Worm (Caenorhabditis elegans) whole organism, early embryonic: ENCODE data around the gene pam-1.

Experiments used
- B0310.2 ChIP-seq: sonication (generic microtip); optimal IDR thresholded peaks from 2 replicates; lab custom pipeline; 2016; ENCODE audit warnings: mild to moderate bottlenecking, missing genetic modification characterization, missing compliant biosample characterization
- F13C5.2 ChIP-seq: sonication (generic microtip); optimal IDR thresholded peaks from 2 replicates; lab custom pipeline; 2017; ENCODE audit warnings: mild to moderate bottlenecking, missing genetic modification characterization, inconsistent platforms, missing compliant biosample characterization
- ama-1 ChIP-seq: fragments of 150-350 bp; optimal IDR thresholded peaks from 2 replicates; lab custom pipeline; 2014
- ceh-13 ChIP-seq: fragments of 200-800 bp; sonication (Bioruptor generic); optimal IDR thresholded peaks from 2 replicates; lab custom pipeline; 2018; ENCODE audit warnings: mild to moderate bottlenecking, missing genetic modification characterization, missing compliant biosample characterization
- ceh-36 ChIP-seq: sonication (generic microtip); optimal IDR thresholded peaks from 2 replicates; lab custom pipeline; 2016; ENCODE audit warnings: missing genetic modification characterization, inconsistent platforms, missing compliant biosample characterization
- ets-7 ChIP-seq: sonication (generic microtip); optimal IDR thresholded peaks from 2 replicates; lab custom pipeline; 2016; ENCODE audit warnings: missing genotype, missing genetic modification characterization, missing compliant biosample characterization
- flt-1 ChIP-seq: fragments of 200-800 bp; sonication (Bioruptor generic); IDR thresholded peaks from 2 replicates; pipeline ENCODE4 v1.3.6; 2022; ENCODE audit warnings: missing genetic modification characterization, missing compliant biosample characterization
- hmbx-1 ChIP-seq: sonication (generic microtip); optimal IDR thresholded peaks from 2 replicates; lab custom pipeline; 2016; ENCODE audit warnings: mild to moderate bottlenecking, missing genetic modification characterization, missing compliant biosample characterization
- hmg-4 ChIP-seq: fragments of 200-800 bp; sonication (Bioruptor generic); optimal IDR thresholded peaks from 2 replicates; lab custom pipeline; 2018; ENCODE audit warnings: mild to moderate bottlenecking, missing genetic modification characterization, missing compliant biosample characterization
- pes-1 ChIP-seq: fragments of 200-800 bp; sonication (Bioruptor generic); IDR thresholded peaks from 2 replicates; pipeline ENCODE4 v1.3.6; 2022; ENCODE audit warnings: missing genetic modification reagents, missing genetic modification characterization, missing compliant biosample characterization
- scrt-1 ChIP-seq: fragments of 200-800 bp; sonication (Bioruptor generic); IDR thresholded peaks from 2 replicates; pipeline ENCODE4 v1.3.6; 2022; ENCODE audit warnings: missing genetic modification characterization, missing compliant biosample characterization
- tbx-11 ChIP-seq: fragments of 200-800 bp; sonication (Bioruptor generic); IDR thresholded peaks from 2 replicates; pipeline ENCODE4 v1.3.6; 2022; ENCODE audit warnings: missing genetic modification characterization, missing compliant biosample characterization
- tbx-37 ChIP-seq: fragments of 200-800 bp; sonication (Bioruptor generic); conservative IDR thresholded peaks from 2 replicates; pipeline ENCODE4 v1.3.6; 2022; ENCODE audit warnings: missing genetic modification reagents, missing genetic modification characterization, missing compliant biosample characterization
- tra-4 ChIP-seq: sonication (generic microtip); optimal IDR thresholded peaks from 2 replicates; lab custom pipeline; 2017; ENCODE audit warnings: missing genetic modification characterization, missing compliant biosample characterization

- TF ChIP-seq ama-1 (lab: Kevin White, UChicago) (no peak), hmg-4 (GFP tag; lab: Kevin White, UChicago) (no peak), ceh-13 (GFP tag; lab: Kevin White, UChicago) (no peak), hmbx-1 (tag; lab: Kevin White, UChicago) (no peak), F13C5.2 (tag; lab: Kevin White, UChicago) (no peak), tbx-37 (GFP tag; lab: Robert Waterston, UW) (no peak), flt-1 (GFP tag; lab: Robert Waterston, UW) (no peak), scrt-1 (GFP tag; lab: Robert Waterston, UW) (no peak), ets-7 (tag; lab: Kevin White, UChicago) (no peak), ceh-36 (tag; lab: Kevin White, UChicago) (no peak), B0310.2 (tag; lab: Kevin White, UChicago) (no peak), tra-4 (tag; lab: Kevin White, UChicago) (no peak), tbx-11 (GFP tag; lab: Robert Waterston, UW) (no peak), pes-1 (GFP tag; lab: Robert Waterston, UW) (no peak)
Measured at ce11 chrIV:7507841-7508509, 42.6 kb downstream of the pam-1 start, which contains the start of the genes vdac-1 and R05G6.5.
